Worm (Caenorhabditis elegans): ENCODE data around the gene F02A9.7.

Gene F02A9.7

ce11 chrIII:9104060-9104459 is 28.6 kb upstream of the F02A9.7 start (continued):
- TF ChIP-seq lin-13 (GFP tag; optimal IDR thresholded peaks at IDR 0.05) (peak; percentile 30), lin-38 (GFP tag; IDR thresholded peaks at IDR 0.05) (peak; percentile 84), daf-12 (tag; optimal IDR thresholded peaks at IDR 0.05) (no peak), ces-1 (GFP tag; optimal IDR thresholded peaks at IDR 0.05) (no peak), set-16 (GFP tag; IDR thresholded peaks at IDR 0.05) (peak; percentile 20; the same call in 1 of the 2 replicates), duxl-1 (tag; optimal IDR thresholded peaks at IDR 0.05; ENCODE audit: poor library complexity) (peak; percentile 49), madf-9 (GFP tag; conservative IDR thresholded peaks at IDR 0.05) (peak; percentile 65), ama-1 (optimal IDR thresholded peaks at IDR 0.05) (no peak), fkh-10 (GFP tag; optimal IDR thresholded peaks at IDR 0.05) (no peak), vab-7 (GFP tag; IDR thresholded peaks at IDR 0.05) (peak; percentile 90), hmg-1.1 (GFP tag; IDR thresholded peaks at IDR 0.05) (peak; percentile 70), arid-1 (GFP tag; conservative IDR thresholded peaks at IDR 0.05) (peak; percentile 75), ZK546.5 (tag; optimal IDR thresholded peaks at IDR 0.05) (no peak), ceh-28 (tag; optimal IDR thresholded peaks at IDR 0.05) (no peak), egl-43 (GFP tag; IDR thresholded peaks at IDR 0.05) (peak; percentile 95), daf-19 (GFP tag; conservative IDR thresholded peaks at IDR 0.05) (peak; percentile 67; the same call in 1 of the 2 replicates), nhr-6 (tag; optimal IDR thresholded peaks at IDR 0.05) (no peak), ceh-32 (tag; optimal IDR thresholded peaks at IDR 0.05; ENCODE audit: poor library complexity) (no peak), lin-15B (tag; optimal IDR thresholded peaks at IDR 0.05) (no peak), fos-1 (tag; optimal IDR thresholded peaks at IDR 0.05) (no peak), mep-1 (tag; optimal IDR thresholded peaks at IDR 0.05) (no peak), php-3 (GFP tag; IDR thresholded peaks at IDR 0.05) (no peak), snpc-1.2 (GFP tag; IDR thresholded peaks at IDR 0.05) (peak; percentile 73), Y75B8A.6 (GFP tag; IDR thresholded peaks at IDR 0.05) (no peak), ceh-82 (tag; optimal IDR thresholded peaks at IDR 0.05) (no peak), F37D6.2 (tag; optimal IDR thresholded peaks at IDR 0.05) (no peak), ztf-11 (tag; optimal IDR thresholded peaks at IDR 0.05) (no peak), dpl-1 (GFP tag; optimal IDR thresholded peaks at IDR 0.05) (peak; percentile 1), egl-27 (tag; optimal IDR thresholded peaks at IDR 0.05) (no peak), zip-11 (GFP tag; IDR thresholded peaks at IDR 0.05) (0 out of 2 replicates have a peak, but pooled peaks have one; percentile 25), snpc-4 (tag; optimal IDR thresholded peaks at IDR 0.05) (peak; percentile 22), ceh-20 (GFP tag; IDR thresholded peaks at IDR 0.05) (peak; percentile 38), lin-29 (GFP tag; IDR thresholded peaks at IDR 0.05) (0 out of 2 replicates have a peak, but pooled peaks have one; percentile 56), mxl-2 (GFP tag; conservative IDR thresholded peaks at IDR 0.05) (0 out of 2 replicates have a peak, but pooled peaks have one; percentile 35), ceh-44 (GFP tag; IDR thresholded peaks at IDR 0.05) (peak; percentile 91), mdl-1 (tag; optimal IDR thresholded peaks at IDR 0.05) (peak in 1 of 2 experiments; percentile 15), F10B5.3 (tag; optimal IDR thresholded peaks at IDR 0.05) (no peak), nhr-237 (tag; optimal IDR thresholded peaks at IDR 0.05) (no peak), spr-3 (GFP tag; optimal IDR thresholded peaks at IDR 0.05) (no peak), gei-8 (GFP tag; optimal IDR thresholded peaks at IDR 0.05) (peak; percentile 52), nhr-77 (tag; optimal IDR thresholded peaks at IDR 0.05) (no peak), skn-1 (tag; optimal IDR thresholded peaks at IDR 0.05) (no peak), F44E2.7 (GFP tag; IDR thresholded peaks at IDR 0.05) (0 out of 2 replicates have a peak, but pooled peaks have one; percentile 71), unc-62 (GFP tag; optimal IDR thresholded peaks at IDR 0.05 in 1 of 2) (peak in 1 of 2 experiments; percentile 92), unc-62 (tag; optimal IDR thresholded peaks at IDR 0.05) (no peak), tag-97 (GFP tag; IDR thresholded peaks at IDR 0.05) (no peak), nhr-48 (tag; optimal IDR thresholded peaks at IDR 0.05) (peak; percentile 23), T20F7.1 (GFP tag; optimal IDR thresholded peaks at IDR 0.05) (peak; percentile 35), nhr-111 (GFP tag; optimal IDR thresholded peaks at IDR 0.05) (peak; percentile 59), madf-5 (GFP tag; IDR thresholded peaks at IDR 0.05) (peak in 1 of 2 experiments; percentile 88; a peak in 2 of 4 replicates), saeg-2 (GFP tag; IDR thresholded peaks at IDR 0.05) (0 out of 2 replicates have a peak, but pooled peaks have one; percentile 69), spr-1 (tag; optimal IDR thresholded peaks at IDR 0.05) (peak; percentile 41)
